Fruit fly (Drosophila melanogaster) whole organism, embryonic: Measurements from ENCODE around the gene Pp2A-29B.

Experiments
- Asciz ChIP-seq: fragments of 200-800 bp; sonication (Bioruptor generic); optimal IDR thresholded peaks from 2 replicates; lab custom pipeline; 2017; ENCODE audit warnings: missing biosample characterization, mild to moderate bottlenecking, missing genetic modification characterization, missing genetic modification reagents
- Atf3 ChIP-seq: fragments of 200-800 bp; sonication (Bioruptor generic); optimal IDR thresholded peaks from 3 replicates; lab custom pipeline; 2016; ENCODE audit warnings: missing biosample characterization, missing genetic modification characterization
- BtbVII ChIP-seq: fragments of 200-800 bp; sonication (Bioruptor generic); optimal IDR thresholded peaks from 3 replicates; lab custom pipeline; 2017; ENCODE audit warnings: missing biosample characterization, mild to moderate bottlenecking, missing genetic modification characterization
- CG10543 ChIP-seq: fragments of 200-800 bp; sonication (Bioruptor generic); optimal IDR thresholded peaks from 3 replicates; lab custom pipeline; 2017; ENCODE audit warnings: missing biosample characterization, mild to moderate bottlenecking, missing genetic modification characterization, moderate library complexity
- CG11504 ChIP-seq: fragments of 200-800 bp; sonication (Bioruptor generic); optimal IDR thresholded peaks from 3 replicates; lab custom pipeline; 2019; ENCODE audit warnings: missing biosample characterization, mild to moderate bottlenecking, missing genetic modification characterization, moderate library complexity
- CG12769 ChIP-seq: fragments of 200-800 bp; sonication (Bioruptor generic); optimal IDR thresholded peaks from 2 replicates; lab custom pipeline; 2019; ENCODE audit warnings: missing biosample characterization, mild to moderate bottlenecking, missing genetic modification characterization, moderate library complexity
- CG13775 ChIP-seq: fragments of 200-800 bp; sonication (Bioruptor generic); optimal IDR thresholded peaks from 3 replicates; lab custom pipeline; 2017; ENCODE audit warnings: missing biosample characterization, mild to moderate bottlenecking, missing genetic modification characterization
- CG15514 ChIP-seq: fragments of 200-800 bp; sonication (Bioruptor generic); optimal IDR thresholded peaks from 3 replicates; lab custom pipeline; 2017; ENCODE audit warnings: missing biosample characterization, missing genetic modification characterization, mild to moderate bottlenecking, moderate library complexity, missing genetic modification reagents
- CG1603 ChIP-seq: fragments of 200-800 bp; sonication (Bioruptor generic); optimal IDR thresholded peaks from 2 replicates; lab custom pipeline; 2019; ENCODE audit warnings: missing biosample characterization, mild to moderate bottlenecking, missing genetic modification characterization, moderate library complexity
- CG16779 ChIP-seq: fragments of 200-800 bp; sonication (Bioruptor generic); IDR thresholded peaks from 2 replicates; pipeline ENCODE4 v1.3.6; 2022; ENCODE audit warnings: missing biosample characterization, missing genetic modification characterization
- CG17186 ChIP-seq: fragments of 200-800 bp; sonication (Bioruptor generic); optimal IDR thresholded peaks from 3 replicates; lab custom pipeline; 2017; ENCODE audit warnings: missing biosample characterization, missing genetic modification reagents, missing genetic modification characterization
- CG17802 ChIP-seq: fragments of 200-800 bp; sonication (Bioruptor generic); optimal IDR thresholded peaks from 2 replicates; lab custom pipeline; 2018; ENCODE audit warnings: missing biosample characterization, mild to moderate bottlenecking, missing genetic modification characterization, moderate library complexity
- CG1792 ChIP-seq: fragments of 200-800 bp; sonication (Bioruptor generic); optimal IDR thresholded peaks from 2 replicates; lab custom pipeline; 2016; ENCODE audit warnings: missing biosample characterization, missing genetic modification characterization
- CG18011 ChIP-seq: fragments of 200-800 bp; sonication (Bioruptor generic); optimal IDR thresholded peaks from 2 replicates; lab custom pipeline; 2017; ENCODE audit warnings: missing biosample characterization, missing genetic modification characterization, mild to moderate bottlenecking, moderate library complexity, missing genotype
- CG2199 ChIP-seq: fragments of 200-800 bp; sonication (Bioruptor generic); IDR thresholded peaks from 3 replicates; pipeline ENCODE4 v1.3.6; 2022; ENCODE audit warnings: missing biosample characterization, missing genetic modification characterization
- CG31224 ChIP-seq: fragments of 200-800 bp; sonication (Bioruptor generic); IDR thresholded peaks from 2 replicates; pipeline ENCODE4 v1.3.6; 2022; ENCODE audit warnings: missing biosample characterization, missing genetic modification characterization
- CG4328 ChIP-seq: fragments of 200-800 bp; sonication (Bioruptor generic); optimal IDR thresholded peaks from 3 replicates; lab custom pipeline; 2017; ENCODE audit warnings: missing biosample characterization, missing genetic modification reagents, missing genetic modification characterization
- CG4360 ChIP-seq: fragments of 200-800 bp; sonication (Bioruptor generic); IDR thresholded peaks from 2 replicates; pipeline ENCODE4 v1.3.6; 2022; ENCODE audit warnings: missing biosample characterization, missing genetic modification characterization
- CG7357 ChIP-seq: fragments of 200-800 bp; sonication (Bioruptor generic); IDR thresholded peaks from 3 replicates; pipeline ENCODE4 v1.3.6; 2022; ENCODE audit warnings: missing biosample characterization, missing genetic modification characterization
- CTCF ChIP-seq: fragments of 200-800 bp; sonication (Bioruptor generic); optimal IDR thresholded peaks from 2 replicates; lab custom pipeline; 2017; ENCODE audit warnings: missing biosample characterization, mild to moderate bottlenecking, missing genetic modification characterization, moderate library complexity
- Chrac-16 ChIP-seq: fragments of 200-800 bp; sonication (Bioruptor generic); optimal IDR thresholded peaks from 3 replicates; lab custom pipeline; 2016; ENCODE audit warnings: missing biosample characterization, missing genetic modification characterization
- CrebB ChIP-seq: fragments of 200-800 bp; sonication (Bioruptor generic); optimal IDR thresholded peaks from 3 replicates; lab custom pipeline; 2018; ENCODE audit warnings: missing biosample characterization, mild to moderate bottlenecking, missing genetic modification characterization
- D19A ChIP-seq: fragments of 200-800 bp; optimal IDR thresholded peaks from 3 replicates; lab custom pipeline; 2019; ENCODE audit warnings: missing biosample characterization, mild to moderate bottlenecking, missing genetic modification characterization, moderate library complexity
- Doc3 ChIP-seq: fragments of 200-800 bp; sonication (Bioruptor generic); IDR thresholded peaks from 3 replicates; pipeline ENCODE4 v1.3.6; 2022; ENCODE audit warnings: missing biosample characterization, missing genetic modification characterization; ENCODE audit not compliant: partially characterized antibody
- Gug ChIP-seq: fragments of 200-800 bp; sonication (Bioruptor generic); IDR thresholded peaks from 4 replicates; pipeline ENCODE4 v1.3.6; 2022; ENCODE audit warnings: missing biosample characterization, missing genetic modification characterization
- NC2α ChIP-seq: fragments of 200-800 bp; sonication (Bioruptor generic); optimal IDR thresholded peaks from 2 replicates; lab custom pipeline; 2016; ENCODE audit warnings: missing biosample characterization, missing genetic modification characterization
- Nf-YC ChIP-seq: fragments of 200-800 bp; optimal IDR thresholded peaks from 3 replicates; lab custom pipeline; 2019; ENCODE audit warnings: missing biosample characterization, mild to moderate bottlenecking, missing genetic modification characterization, moderate library complexity
- Scr ChIP-seq: fragments of 200-800 bp; sonication (Bioruptor generic); IDR thresholded peaks from 2 replicates; pipeline ENCODE4 v1.3.6; 2022; ENCODE audit warnings: missing biosample characterization, missing genetic modification characterization; ENCODE audit not compliant: partially characterized antibody
- Xbp1 ChIP-seq: fragments of 200-800 bp; sonication (Bioruptor generic); optimal IDR thresholded peaks from 3 replicates; lab custom pipeline; 2016; ENCODE audit warnings: missing biosample characterization, mild to moderate bottlenecking, missing genetic modification characterization
- ac ChIP-seq: fragments of 200-800 bp; sonication (Bioruptor generic); optimal IDR thresholded peaks from 3 replicates; lab custom pipeline; 2017; ENCODE audit warnings: missing biosample characterization, mild to moderate bottlenecking, missing genetic modification characterization
- ase ChIP-seq: fragments of 200-800 bp; sonication (Bioruptor generic); IDR thresholded peaks from 3 replicates; pipeline ENCODE4 v1.3.6; 2022; ENCODE audit warnings: missing biosample characterization, missing genetic modification characterization
- bigmax ChIP-seq: fragments of 200-800 bp; sonication (Bioruptor generic); optimal IDR thresholded peaks from 2 replicates; lab custom pipeline; 2018; ENCODE audit warnings: missing biosample characterization, mild to moderate bottlenecking, missing genetic modification characterization
- bsh ChIP-seq, 2 experiments: fragments of 200-800 bp; sonication (Bioruptor generic); optimal IDR thresholded peaks; 2 replicates each; lab custom pipeline; 2017 to 2018; ENCODE audit warnings: mild to moderate bottlenecking in 2 of 2, missing biosample characterization in 2 of 2, missing genetic modification characterization in 2 of 2, moderate library complexity in 1 of 2
- crc ChIP-seq: fragments of 200-800 bp; sonication (Bioruptor generic); optimal IDR thresholded peaks from 2 replicates; lab custom pipeline; 2016; ENCODE audit warnings: missing biosample characterization, missing genetic modification characterization
- crp ChIP-seq, 2 experiments: fragments of 200-800 bp; sonication (Bioruptor generic); optimal IDR thresholded peaks; 2 replicates in 1 of 2; 3 replicates in 1 of 2; lab custom pipeline; 2017; ENCODE audit warnings: missing biosample characterization in 2 of 2, missing genetic modification characterization in 2 of 2, mild to moderate bottlenecking in 1 of 2, moderate library complexity in 1 of 2
- dmrt11E ChIP-seq: fragments of 200-800 bp; sonication (Bioruptor generic); optimal IDR thresholded peaks from 3 replicates; lab custom pipeline; 2018; ENCODE audit warnings: missing biosample characterization, mild to moderate bottlenecking, missing genetic modification characterization, moderate library complexity
- ftz-f1 ChIP-seq: fragments of 200-800 bp; sonication (Bioruptor generic); optimal IDR thresholded peaks from 2 replicates; lab custom pipeline; 2016; ENCODE audit warnings: missing biosample characterization, missing genetic modification characterization
- gcm2 ChIP-seq: fragments of 200-800 bp; sonication (Bioruptor generic); optimal IDR thresholded peaks from 2 replicates; lab custom pipeline; 2016; ENCODE audit warnings: missing biosample characterization, missing genetic modification characterization
- gfzf ChIP-seq: fragments of 200-800 bp; sonication (Bioruptor generic); optimal IDR thresholded peaks from 2 replicates; lab custom pipeline; 2016; ENCODE audit warnings: missing biosample characterization, mild to moderate bottlenecking, missing genetic modification characterization, moderate library complexity
- lov ChIP-seq, 2 experiments: fragments of 200-800 bp in 1 of 2; fragments of >200 bp in 1 of 2; sonication (Bioruptor generic) in 1 of 2; IDR thresholded peaks in 1 of 2; optimal IDR thresholded peaks in 1 of 2; 2 replicates in 1 of 2; 3 replicates in 1 of 2; pipeline versions ENCODE4 v1.3.6 to Lab custom; 2017 to 2022; ENCODE audit warnings: missing biosample characterization in 1 of 2, missing genetic modification characterization in 1 of 2
- phol ChIP-seq: fragments of 200-800 bp; sonication (Bioruptor generic); optimal IDR thresholded peaks from 3 replicates; lab custom pipeline; 2018; ENCODE audit warnings: missing biosample characterization, mild to moderate bottlenecking, missing genetic modification characterization, moderate library complexity
- sima ChIP-seq: fragments of 200-800 bp; sonication (Bioruptor generic); optimal IDR thresholded peaks from 2 replicates; lab custom pipeline; 2016; ENCODE audit warnings: missing biosample characterization, missing genetic modification characterization
- sisA ChIP-seq: fragments of 200-800 bp; sonication (Bioruptor generic); IDR thresholded peaks from 2 replicates; pipeline ENCODE4 v1.3.6; 2022; ENCODE audit warnings: missing biosample characterization, missing genetic modification characterization
- slbo ChIP-seq: fragments of 200-800 bp; sonication (Bioruptor generic); IDR thresholded peaks from 2 replicates; pipeline ENCODE4 v1.3.6; 2022; ENCODE audit warnings: missing biosample characterization, missing genetic modification characterization
- sug ChIP-seq: fragments of 200-800 bp; optimal IDR thresholded peaks from 2 replicates; lab custom pipeline; 2019; ENCODE audit warnings: missing biosample characterization, mild to moderate bottlenecking, missing genetic modification characterization, moderate library complexity
- tna ChIP-seq: fragments of 200-800 bp; sonication (Bioruptor generic); IDR thresholded peaks from 2 replicates; pipeline ENCODE4 v1.3.6; 2022; ENCODE audit warnings: missing biosample characterization, missing genetic modification characterization; ENCODE audit not compliant: partially characterized antibody
- vfl ChIP-seq: fragments of 200-800 bp; sonication (Bioruptor generic); optimal IDR thresholded peaks from 2 replicates; lab custom pipeline; 2016; ENCODE audit warnings: missing biosample characterization, missing genetic modification characterization
- zen2 ChIP-seq: fragments of 200-800 bp; sonication (Bioruptor generic); IDR thresholded peaks from 3 replicates; pipeline ENCODE4 v1.3.6; 2022; ENCODE audit warnings: missing biosample characterization, missing genetic modification characterization; ENCODE audit not compliant: partially characterized antibody

Pp2A-29B gene

DNA sequence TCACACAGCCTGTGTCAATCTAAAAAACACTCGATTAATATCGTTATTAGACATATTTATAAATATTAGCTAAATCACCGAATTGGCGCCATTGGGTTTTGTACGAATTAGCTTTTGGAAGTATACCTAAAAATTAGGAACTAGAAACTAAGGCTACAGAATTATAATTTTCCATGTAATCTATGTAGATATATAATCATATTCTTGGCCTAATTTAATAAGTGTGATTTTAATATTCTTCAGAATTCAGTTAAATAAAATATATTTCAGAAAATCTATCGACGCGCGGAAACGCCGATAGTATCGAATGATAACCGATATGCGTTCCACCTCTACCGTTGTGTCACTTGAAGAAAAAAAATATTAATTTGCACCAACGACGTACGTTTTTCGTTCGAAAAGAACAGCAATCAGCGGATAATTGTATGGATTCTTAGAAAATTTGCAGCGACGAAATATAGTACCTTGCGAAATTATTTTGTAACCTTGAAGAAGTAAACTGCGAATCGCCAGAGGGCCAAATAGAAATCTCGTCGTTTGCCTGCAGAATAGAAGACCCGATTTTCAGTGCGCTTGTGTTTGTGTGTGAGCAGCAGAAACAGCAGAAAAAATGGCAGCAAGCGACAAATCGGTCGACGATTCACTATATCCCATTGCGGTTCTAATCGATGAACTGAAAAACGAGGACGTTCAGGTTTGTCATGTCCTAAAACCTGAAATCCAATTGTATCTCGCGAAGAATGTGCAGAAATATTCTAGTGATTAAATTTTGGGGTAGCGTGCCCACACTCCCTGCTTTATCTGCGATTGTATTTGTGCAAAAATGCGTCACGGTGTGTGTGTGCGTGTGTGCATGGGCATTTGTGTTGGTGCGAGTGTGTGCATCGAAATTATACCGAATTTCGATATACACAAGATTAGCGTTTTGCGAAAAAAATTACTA is at the start of gene Pp2A-29B (continued):
- TF ChIP-seq CG16779 (GFP tag; lab: Robert Waterston, UW) (no peak), CrebB (tag; lab: Kevin White, UChicago) (no peak), CG1603 (tag; lab: Kevin White, UChicago) (no peak), ftz-f1 (GFP tag; lab: Kevin White, UChicago) (no peak), CG11504 (peak; percentile 56), sisA (no peak), CG15514 (GFP tag; lab: Kevin White, UChicago) (peak; percentile 42), zen2 (GFP tag; lab: Robert Waterston, UW) (peak; percentile 98), CG10543 (peak; percentile 52), ac (GFP tag; lab: Kevin White, UChicago) (no peak), CG18011 (peak; percentile 97), NC2α (GFP tag; lab: Kevin White, UChicago) (no peak), CTCF (peak; percentile 21), vfl (GFP tag; lab: Kevin White, UChicago) (peak; percentile 32), slbo (peak; percentile 56; the same call in 1 of the 2 replicates), crp (GFP tag; optimal IDR thresholded peaks at IDR 0.05; lab: Kevin White, UChicago) (no peak), phol (peak; percentile 92), bsh (GFP tag; optimal IDR thresholded peaks at IDR 0.05; lab: Kevin White, UChicago) (no peak), ase (no peak), Scr (peak; percentile 99), CG1792 (GFP tag; lab: Kevin White, UChicago) (no peak), sug (tag; lab: Kevin White, UChicago) (peak; percentile 59), Chrac-16 (GFP tag; lab: Kevin White, UChicago) (no peak), Xbp1 (GFP tag; lab: Kevin White, UChicago) (peak; percentile 39), CG2199 (GFP tag; lab: Robert Waterston, UW) (no peak), CG7357 (GFP tag; lab: Robert Waterston, UW) (no peak), CG17186 (GFP tag; lab: Kevin White, UChicago) (peak; percentile 74), tna (GFP tag; lab: Robert Waterston, UW) (peak; percentile 95), CG31224 (no peak), D19A (tag; lab: Kevin White, UChicago) (peak; percentile 19), Gug (peak; percentile 8; the same call in 1 of the 4 replicates), lov (optimal IDR thresholded peaks at IDR 0.05; lab: Kevin White, UChicago) (no peak), lov (GFP tag; IDR thresholded peaks at IDR 0.05; lab: Robert Waterston, UW) (no peak), Asciz (no peak), crc (GFP tag; lab: Kevin White, UChicago) (no peak), sima (GFP tag; lab: Kevin White, UChicago) (no peak), bigmax (GFP tag; lab: Kevin White, UChicago) (no peak), CG17802 (tag; lab: Kevin White, UChicago) (no peak), gfzf (GFP tag; lab: Kevin White, UChicago) (peak; percentile 52), CG4360 (GFP tag; lab: Robert Waterston, UW) (no peak), Atf3 (GFP tag; lab: Kevin White, UChicago) (peak; percentile 0), CG12769 (tag; lab: Kevin White, UChicago) (no peak), Doc3 (GFP tag; lab: Robert Waterston, UW) (peak; percentile 99), CG4328 (GFP tag; lab: Kevin White, UChicago) (peak; percentile 7), Nf-YC (tag; lab: Kevin White, UChicago) (peak; percentile 57), CG13775 (GFP tag; lab: Kevin White, UChicago) (peak; percentile 40), dmrt11E (tag; lab: Kevin White, UChicago) (peak; percentile 46), gcm2 (GFP tag; lab: Kevin White, UChicago) (no peak), BtbVII (GFP tag; lab: Kevin White, UChicago) (no peak)
